Fruit fly (Drosophila melanogaster): Measurements from ENCODE around the gene CG14304.

CG14304 gene

dm6 chr3R:18573699-18574259, 47.3 kb downstream of the CG14304 start (continued):
- peak; percentile 78 for TF ChIP-seq wdn (GFP tag; IDR thresholded peaks at IDR 0.05)
- TF ChIP-seq CG7357 (GFP tag; IDR thresholded peaks at IDR 0.05): peak; percentile 84
- peak; percentile 32 for TF ChIP-seq Sry-β (GFP tag; optimal IDR thresholded peaks at IDR 0.05)
- peak; percentile 53; the same call in 1 of the 2 replicates for TF ChIP-seq CG16779 (GFP tag; IDR thresholded peaks at IDR 0.05)
- TF ChIP-seq CG7963 (GFP tag; IDR thresholded peaks at IDR 0.05; ENCODE audit: partially characterized antibody): no peak
- peak; percentile 92 for TF ChIP-seq CG12155 (GFP tag; optimal IDR thresholded peaks at IDR 0.05)
- peak; percentile 83 for TF ChIP-seq CG3407 (GFP tag; optimal IDR thresholded peaks at IDR 0.05)
- TF ChIP-seq sim (GFP tag; IDR thresholded peaks at IDR 0.05): peak; percentile 78; the same call in 1 of the 2 replicates
- peak; percentile 89 for TF ChIP-seq CG32767 (GFP tag; IDR thresholded peaks at IDR 0.05)
- peak; percentile 64 for TF ChIP-seq exex (tag; optimal IDR thresholded peaks at IDR 0.05)
- TF ChIP-seq bab2 (GFP tag; optimal IDR thresholded peaks at IDR 0.05): peak; percentile 90
- TF ChIP-seq Ssrp (tag; optimal IDR thresholded peaks at IDR 0.05): peak; percentile 95
- peak; percentile 89 for TF ChIP-seq jing (GFP tag; optimal IDR thresholded peaks at IDR 0.05)
- TF ChIP-seq Ada2b (GFP tag; IDR thresholded peaks at IDR 0.05): peak; percentile 84
- TF ChIP-seq NfI (GFP tag; optimal IDR thresholded peaks at IDR 0.05): peak; percentile 93
- no peak for TF ChIP-seq stwl (tag; optimal IDR thresholded peaks at IDR 0.05)
- peak; percentile 89 for TF ChIP-seq NC2β (GFP tag; optimal IDR thresholded peaks at IDR 0.05)
- TF ChIP-seq Poxn (GFP tag; IDR thresholded peaks at IDR 0.05): peak; percentile 67
- peak; percentile 96 for TF ChIP-seq Hsf (GFP tag; optimal IDR thresholded peaks at IDR 0.05)
- peak; percentile 93 for TF ChIP-seq CG7786 (GFP tag; optimal IDR thresholded peaks at IDR 0.05)
- peak; percentile 78 for TF ChIP-seq CG30020 (tag; optimal IDR thresholded peaks at IDR 0.05)
- TF ChIP-seq CG1602 (GFP tag; optimal IDR thresholded peaks at IDR 0.05): peak; percentile 95
- peak; percentile 93 for TF ChIP-seq CG13624 (GFP tag; optimal IDR thresholded peaks at IDR 0.05)
- peak; percentile 98 for TF ChIP-seq CG12659 (GFP tag; optimal IDR thresholded peaks at IDR 0.05)
- peak; percentile 86 for TF ChIP-seq CG14441 (GFP tag; IDR thresholded peaks at IDR 0.05)
- TF ChIP-seq CG6765 (GFP tag; optimal IDR thresholded peaks at IDR 0.05): peak; percentile 90
- TF ChIP-seq mam (GFP tag; optimal IDR thresholded peaks at IDR 0.05): peak; percentile 93
- no peak for TF ChIP-seq Doc3 (GFP tag; IDR thresholded peaks at IDR 0.05; ENCODE audit: partially characterized antibody)
- TF ChIP-seq Camta (GFP tag; optimal IDR thresholded peaks at IDR 0.05): peak; percentile 88
- no peak for TF ChIP-seq CG34224 (GFP tag; IDR thresholded peaks at IDR 0.05; ENCODE audit: partially characterized antibody)
- no peak for TF ChIP-seq sna (GFP tag; IDR thresholded peaks at IDR 0.05; ENCODE audit: partially characterized antibody)
- TF ChIP-seq Fer3 (tag; optimal IDR thresholded peaks at IDR 0.05): peak; percentile 90
- no peak for TF ChIP-seq pita (GFP tag; optimal IDR thresholded peaks at IDR 0.05)
- peak; percentile 82 for TF ChIP-seq CG4854 (GFP tag; optimal IDR thresholded peaks at IDR 0.05)
- peak; percentile 95 for TF ChIP-seq lilli (GFP tag; optimal IDR thresholded peaks at IDR 0.05)
- peak; percentile 97 for TF ChIP-seq CG12391 (tag; optimal IDR thresholded peaks at IDR 0.05)
- peak; percentile 93 for TF ChIP-seq CG17385 (GFP tag; optimal IDR thresholded peaks at IDR 0.05)
- TF ChIP-seq unpg (GFP tag; optimal IDR thresholded peaks at IDR 0.05): peak; percentile 95
- TF ChIP-seq br (optimal IDR thresholded peaks at IDR 0.05): no peak
- TF ChIP-seq gro (GFP tag; optimal IDR thresholded peaks at IDR 0.05): peak; percentile 87
- peak; percentile 91 for TF ChIP-seq ci (GFP tag; IDR thresholded peaks at IDR 0.05)
- peak; percentile 97 for TF ChIP-seq Oli (tag; optimal IDR thresholded peaks at IDR 0.05)
- peak; percentile 88 for TF ChIP-seq crc (GFP tag; optimal IDR thresholded peaks at IDR 0.05)
- TF ChIP-seq CG12744 (GFP tag; optimal IDR thresholded peaks at IDR 0.05): peak; percentile 94
- TF ChIP-seq CG1647 (GFP tag; optimal IDR thresholded peaks at IDR 0.05): peak; percentile 67
- peak; percentile 56 for TF ChIP-seq MTF-1 (GFP tag; optimal IDR thresholded peaks at IDR 0.05; ENCODE audit: borderline replicate concordance)
- peak; percentile 95 for TF ChIP-seq CG6689 (GFP tag; IDR thresholded peaks at IDR 0.05)
- peak; percentile 94 for TF ChIP-seq shn (GFP tag; optimal IDR thresholded peaks at IDR 0.05)
- TF ChIP-seq CG13424 (tag; optimal IDR thresholded peaks at IDR 0.05): peak; percentile 96
- TF ChIP-seq Mrtf (GFP tag; IDR thresholded peaks at IDR 0.05): peak; percentile 80
